Worm (Caenorhabditis elegans) whole organism, L1 larva: ENCODE data around the gene Y53C12A.11.

Source experiments
- Y116A8C.19 ChIP-seq: sonication (generic microtip); optimal IDR thresholded peaks from 2 replicates; lab custom pipeline; 2016; ENCODE audit warnings: missing compliant biosample characterization, missing genetic modification characterization, borderline replicate concordance
- alr-1 ChIP-seq: fragments of 200-800 bp; sonication (Bioruptor generic); optimal IDR thresholded peaks from 2 replicates; lab custom pipeline; 2018; ENCODE audit warnings: borderline replicate concordance, mild to moderate bottlenecking, missing genetic modification characterization, missing compliant biosample characterization
- ama-1 ChIP-seq: fragments of 150-350 bp; optimal IDR thresholded peaks from 2 replicates; lab custom pipeline; 2014
- blmp-1 ChIP-seq: fragments of 150-350 bp; optimal IDR thresholded peaks from 2 replicates; lab custom pipeline; 2014; ENCODE audit warnings: missing biosample characterization, missing genetic modification characterization
- dpl-1 ChIP-seq, 3 experiments: fragments of 150-350 bp in 2 of 3; sonication (generic microtip) in 1 of 3; optimal IDR thresholded peaks; 2 replicates each; lab custom pipeline; 2014 to 2017; ENCODE audit warnings: missing biosample characterization in 3 of 3, missing genetic modification characterization in 3 of 3, missing genetic modification reagents in 3 of 3
- dsc-1 ChIP-seq: sonication (generic microtip); optimal IDR thresholded peaks from 2 replicates; lab custom pipeline; 2016; ENCODE audit warnings: mild to moderate bottlenecking, missing genetic modification characterization, missing compliant biosample characterization
- efl-1 ChIP-seq, 4 experiments: fragments of 150-350 bp; optimal IDR thresholded peaks in 3 of 4; peaks in 1 of 4; 1 replicate in 1 of 4; 2 replicates in 3 of 4; lab custom pipeline; 2014; ENCODE audit warnings: missing biosample characterization in 2 of 4, missing genetic modification characterization in 2 of 4, missing genetic modification reagents in 2 of 4
- efl-3 ChIP-seq: fragments of 200-800 bp; sonication (Bioruptor generic); optimal IDR thresholded peaks from 2 replicates; lab custom pipeline; 2018; ENCODE audit warnings: mild to moderate bottlenecking, missing genetic modification characterization, missing compliant biosample characterization
- egl-13 ChIP-seq: sonication (generic microtip); optimal IDR thresholded peaks from 2 replicates; lab custom pipeline; 2016; ENCODE audit warnings: missing genotype, missing genetic modification reagents, missing genetic modification characterization, missing compliant biosample characterization
- egl-27 ChIP-seq, 2 experiments: fragments of 150-350 bp in 1 of 2; sonication (generic microtip); optimal IDR thresholded peaks; 3 replicates each; lab custom pipeline; 2017 to 2018; ENCODE audit warnings: missing biosample characterization in 2 of 2, missing genetic modification characterization in 2 of 2, missing genetic modification reagents in 2 of 2
- elt-3 ChIP-seq, 6 experiments: fragments of 150-350 bp in 1 of 6; sonication (generic microtip); optimal IDR thresholded peaks; 2 replicates each; lab custom pipeline; 2017 to 2018; ENCODE audit warnings: missing biosample characterization in 6 of 6, missing genetic modification characterization in 6 of 6, inconsistent platforms in 1 of 6
- ets-5 ChIP-seq: fragments of 200-800 bp; sonication (Bioruptor generic); IDR thresholded peaks from 2 replicates; pipeline ENCODE4 v1.3.6; 2022; ENCODE audit warnings: missing genetic modification characterization, missing compliant biosample characterization
- fkh-10 ChIP-seq: sonication (generic microtip); optimal IDR thresholded peaks from 2 replicates; lab custom pipeline; 2017; ENCODE audit warnings: missing biosample characterization, missing genetic modification reagents, missing genetic modification characterization
- fkh-4 ChIP-seq: sonication (generic microtip); optimal IDR thresholded peaks from 2 replicates; lab custom pipeline; 2016; ENCODE audit warnings: missing compliant biosample characterization, missing genetic modification characterization, borderline replicate concordance
- grh-1 ChIP-seq: fragments of 200-800 bp; sonication (Bioruptor generic); IDR thresholded peaks from 2 replicates; pipeline ENCODE4 v1.3.6; 2022; ENCODE audit warnings: missing genetic modification reagents, missing genetic modification characterization, missing compliant biosample characterization
- hlh-17 ChIP-seq: fragments of 200-800 bp; sonication (Bioruptor generic); optimal IDR thresholded peaks from 2 replicates; lab custom pipeline; 2018; ENCODE audit warnings: missing genetic modification characterization, mild to moderate bottlenecking, missing compliant biosample characterization, moderate library complexity, borderline replicate concordance
- hlh-4 ChIP-seq: sonication (generic microtip); optimal IDR thresholded peaks from 2 replicates; lab custom pipeline; 2016; ENCODE audit warnings: mild to moderate bottlenecking, missing genetic modification characterization, missing compliant biosample characterization
- hpl-2 ChIP-seq: fragments of 150-350 bp; optimal IDR thresholded peaks from 2 replicates; lab custom pipeline; 2014; ENCODE audit warnings: missing biosample characterization, missing genetic modification reagents, missing genetic modification characterization
- irx-1 ChIP-seq: sonication (generic microtip); optimal IDR thresholded peaks from 2 replicates; lab custom pipeline; 2016; ENCODE audit warnings: missing genetic modification characterization, missing compliant biosample characterization
- isw-1 ChIP-seq: fragments of 200-800 bp; sonication (Bioruptor generic); IDR thresholded peaks from 2 replicates; pipeline ENCODE4 v1.3.6; 2022; ENCODE audit warnings: missing genetic modification characterization, missing compliant biosample characterization
- jun-1 ChIP-seq: fragments of 150-350 bp; optimal IDR thresholded peaks from 2 replicates; lab custom pipeline; 2014; ENCODE audit warnings: missing biosample characterization, missing genetic modification reagents, missing genetic modification characterization
- lin-13 ChIP-seq: fragments of 150-350 bp; optimal IDR thresholded peaks from 2 replicates; lab custom pipeline; 2014; ENCODE audit warnings: missing biosample characterization, missing genetic modification reagents, missing genetic modification characterization
- lin-14 ChIP-seq: fragments of 200-800 bp; sonication (Bioruptor generic); optimal IDR thresholded peaks from 2 replicates; lab custom pipeline; 2018; ENCODE audit warnings: mild to moderate bottlenecking, missing genetic modification characterization, moderate library complexity, missing compliant biosample characterization
- lin-15B ChIP-seq: fragments of 150-350 bp; sonication (generic microtip); optimal IDR thresholded peaks from 3 replicates; lab custom pipeline; 2014; ENCODE audit warnings: missing biosample characterization, missing genetic modification characterization
- lin-35 ChIP-seq, 2 experiments: fragments of 150-350 bp; optimal IDR thresholded peaks; 2 replicates each; lab custom pipeline; 2014; ENCODE audit warnings: missing biosample characterization in 2 of 2, missing genetic modification characterization in 2 of 2, missing genetic modification reagents in 2 of 2
- lsy-2 ChIP-seq, 2 experiments: fragments of 150-350 bp; optimal IDR thresholded peaks; 2 replicates each; lab custom pipeline; 2014; ENCODE audit warnings: missing biosample characterization in 2 of 2, missing genetic modification characterization in 2 of 2
- mdl-1 ChIP-seq, 2 experiments: fragments of 150-350 bp; optimal IDR thresholded peaks; 2 replicates each; lab custom pipeline; 2014 to 2017; ENCODE audit warnings: missing biosample characterization in 2 of 2, missing genetic modification characterization in 2 of 2, inconsistent platforms in 1 of 2
- mep-1 ChIP-seq: fragments of 150-350 bp; optimal IDR thresholded peaks from 2 replicates; lab custom pipeline; 2014; ENCODE audit warnings: missing biosample characterization, missing genetic modification characterization
- nhr-12 ChIP-seq: sonication (generic microtip); optimal IDR thresholded peaks from 2 replicates; lab custom pipeline; 2017; ENCODE audit warnings: missing biosample characterization, missing genetic modification characterization
- nhr-20 ChIP-seq: sonication (generic microtip); optimal IDR thresholded peaks from 2 replicates; lab custom pipeline; 2016; ENCODE audit warnings: mild to moderate bottlenecking, missing genetic modification characterization, missing compliant biosample characterization
- nhr-71 ChIP-seq: sonication (generic microtip); optimal IDR thresholded peaks from 2 replicates; lab custom pipeline; 2016; ENCODE audit warnings: mild to moderate bottlenecking, missing genetic modification characterization, moderate library complexity, missing compliant biosample characterization
- nhr-85 ChIP-seq: sonication (generic microtip); peaks from one replicate; lab custom pipeline; 2016; ENCODE audit warnings: missing genetic modification characterization, inconsistent platforms, missing compliant biosample characterization
- nhr-90 ChIP-seq: sonication (generic microtip); optimal IDR thresholded peaks from 2 replicates; lab custom pipeline; 2016; ENCODE audit warnings: mild to moderate bottlenecking, missing genetic modification characterization, missing compliant biosample characterization; ENCODE audit not compliant: poor library complexity
- pag-3 ChIP-seq: sonication (generic microtip); optimal IDR thresholded peaks from 2 replicates; lab custom pipeline; 2017; ENCODE audit warnings: missing genetic modification characterization, mild to moderate bottlenecking, missing compliant biosample characterization, antibody characterized with exemption, borderline replicate concordance; ENCODE audit not compliant: insufficient read depth
- pax-3 ChIP-seq: fragments of 200-800 bp; sonication (Bioruptor generic); optimal IDR thresholded peaks from 2 replicates; lab custom pipeline; 2018; ENCODE audit warnings: mild to moderate bottlenecking, missing genetic modification characterization, moderate library complexity, missing compliant biosample characterization
- pqm-1 ChIP-seq: sonication (generic microtip); optimal IDR thresholded peaks from 3 replicates; lab custom pipeline; 2017; ENCODE audit warnings: missing biosample characterization, missing genetic modification characterization
- skn-1 ChIP-seq: fragments of 150-350 bp; optimal IDR thresholded peaks from 2 replicates; lab custom pipeline; 2014; ENCODE audit warnings: missing biosample characterization, missing genetic modification characterization
- snu-23 ChIP-seq: sonication (generic microtip); optimal IDR thresholded peaks from 2 replicates; lab custom pipeline; 2016; ENCODE audit warnings: missing genetic modification characterization, missing compliant biosample characterization
- swsn-7 ChIP-seq: sonication (generic microtip); optimal IDR thresholded peaks from 2 replicates; lab custom pipeline; 2016; ENCODE audit warnings: missing genetic modification characterization, missing compliant biosample characterization
- tbx-2 ChIP-seq: sonication (generic microtip); optimal IDR thresholded peaks from 2 replicates; lab custom pipeline; 2016; ENCODE audit warnings: missing genetic modification characterization, missing compliant biosample characterization
- tlp-1 ChIP-seq: fragments of 150-350 bp; optimal IDR thresholded peaks from 2 replicates; lab custom pipeline; 2014; ENCODE audit warnings: missing biosample characterization, missing genetic modification characterization
- unc-30 ChIP-seq: sonication (generic microtip); optimal IDR thresholded peaks from 2 replicates; lab custom pipeline; 2017; ENCODE audit warnings: missing biosample characterization, missing genetic modification characterization
- unc-62 ChIP-seq: fragments of 150-350 bp; optimal IDR thresholded peaks from 2 replicates; lab custom pipeline; 2014; ENCODE audit warnings: missing biosample characterization, missing genetic modification reagents, missing genetic modification characterization
- unc-86 ChIP-seq: sonication (generic microtip); optimal IDR thresholded peaks from 2 replicates; lab custom pipeline; 2016; ENCODE audit warnings: missing genetic modification characterization, missing compliant biosample characterization
- unc-98 ChIP-seq: fragments of 200-800 bp; sonication (Bioruptor generic); IDR thresholded peaks from 2 replicates; pipeline ENCODE4 v1.3.6; 2022; ENCODE audit warnings: missing genetic modification characterization, missing compliant biosample characterization
- vab-15 ChIP-seq: sonication (generic microtip); optimal IDR thresholded peaks from 2 replicates; lab custom pipeline; 2017; ENCODE audit warnings: missing genotype, mild to moderate bottlenecking, missing genetic modification characterization, missing compliant biosample characterization
- xbp-1 ChIP-seq: sonication (generic microtip); optimal IDR thresholded peaks from 2 replicates; lab custom pipeline; 2016; ENCODE audit warnings: missing genetic modification characterization, missing compliant biosample characterization
- zag-1 ChIP-seq: fragments of 150-350 bp; optimal IDR thresholded peaks from 2 replicates; lab custom pipeline; 2014; ENCODE audit warnings: missing biosample characterization, missing genetic modification characterization
- ztf-11 ChIP-seq, 2 experiments: sonication (generic microtip); optimal IDR thresholded peaks; 2 replicates each; lab custom pipeline; 2016 to 2017; ENCODE audit warnings: missing genetic modification characterization in 2 of 2, missing biosample characterization in 1 of 2, missing compliant biosample characterization in 1 of 2

The Y53C12A.11 gene

DNA sequence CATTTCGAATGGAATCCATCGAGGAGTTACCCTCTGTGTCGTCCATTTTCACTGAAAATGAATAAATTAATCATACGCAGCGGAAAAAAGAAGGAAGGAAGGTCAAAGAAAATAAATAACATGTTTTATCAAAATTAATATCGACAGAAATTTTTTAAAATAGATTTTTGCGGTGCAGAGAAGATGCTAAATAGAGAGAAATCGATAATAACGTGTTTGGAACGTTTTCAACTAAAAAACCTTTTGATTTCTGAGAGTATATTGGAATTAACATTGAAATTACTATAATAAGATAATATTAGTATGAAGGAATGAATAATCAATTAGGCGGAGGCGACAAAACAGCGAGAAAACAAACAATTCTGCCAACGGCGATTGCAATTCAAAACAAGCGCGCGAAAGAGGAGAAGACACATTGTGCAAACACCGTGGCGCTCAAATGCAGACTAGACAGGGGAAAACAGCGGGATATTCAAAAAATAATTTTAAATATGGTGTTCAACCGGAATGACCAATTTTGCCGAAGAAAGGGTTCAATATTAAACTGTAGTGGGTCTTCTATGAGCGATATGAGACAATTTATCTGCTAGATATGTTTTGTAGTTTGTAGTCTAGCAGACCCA, 2.0 kb downstream of the Y53C12A.11 start, which contains the start of gene wee-1.3 (continued):
- TF ChIP-seq nhr-71 (tag; lab: Kevin White, UChicago) = peak; percentile 89
- TF ChIP-seq hlh-17 (GFP tag; lab: Kevin White, UChicago) = no peak
- TF ChIP-seq unc-86 (tag; lab: Kevin White, UChicago) = peak; percentile 72
- TF ChIP-seq hlh-4 (tag; lab: Kevin White, UChicago) = no peak
- peak; percentile 44 for TF ChIP-seq pax-3 (tag; lab: Kevin White, UChicago)
- peak in 1 of 2 experiments; percentile 77 for TF ChIP-seq mdl-1 (tag; optimal IDR thresholded peaks at IDR 0.05; lab: Kevin White, UChicago)
- peak; percentile 97 to 99 for TF ChIP-seq efl-1 (optimal IDR thresholded peaks at IDR 0.05; lab: Kevin White, UChicago)
- peak; percentile 99 to 100 for TF ChIP-seq efl-1 (GFP tag; optimal IDR thresholded peaks at IDR 0.05 in 1 of 2; lab: Kevin White, UChicago)
- TF ChIP-seq nhr-90 (tag; lab: Kevin White, UChicago) = peak; percentile 78
- TF ChIP-seq grh-1 (GFP tag; lab: Robert Waterston, UW) = peak; percentile 62
- no peak for TF ChIP-seq tlp-1 (tag; lab: Kevin White, UChicago)
- peak in 3 of 6 experiments; percentile 49 to 81 (median 66) for TF ChIP-seq elt-3 (tag; optimal IDR thresholded peaks at IDR 0.05; lab: Kevin White, UChicago)
- TF ChIP-seq pag-3 (tag; lab: Kevin White, UChicago) = peak; percentile 1
- peak; percentile 83 for TF ChIP-seq swsn-7 (tag; lab: Kevin White, UChicago)
- no peak for TF ChIP-seq ets-5
- no peak for TF ChIP-seq hpl-2
- no peak for TF ChIP-seq unc-62 (GFP tag; lab: Kevin White, UChicago)
- no peak for TF ChIP-seq unc-98 (GFP tag; lab: Robert Waterston, UW)
- peak; percentile 71 for TF ChIP-seq dsc-1 (tag; lab: Kevin White, UChicago)
- no peak for TF ChIP-seq nhr-12 (tag; lab: Kevin White, UChicago)
- peak; percentile 90 for TF ChIP-seq nhr-85
- no peak for TF ChIP-seq pqm-1
- peak; percentile 61 for TF ChIP-seq irx-1 (tag; lab: Kevin White, UChicago)
- TF ChIP-seq isw-1 = peak; percentile 79
- TF ChIP-seq jun-1 (tag; lab: Kevin White, UChicago) = peak; percentile 78
- TF ChIP-seq egl-27 (tag; optimal IDR thresholded peaks at IDR 0.05; lab: Kevin White, UChicago) = no peak
- no peak for TF ChIP-seq alr-1
- no peak for TF ChIP-seq fkh-4 (tag; lab: Kevin White, UChicago)
- peak; percentile 82 for TF ChIP-seq tbx-2 (tag; lab: Kevin White, UChicago)
- TF ChIP-seq efl-3 (GFP tag; lab: Kevin White, UChicago) = no peak
- TF ChIP-seq vab-15 (tag; lab: Kevin White, UChicago) = peak; percentile 67
- peak; percentile 83 for TF ChIP-seq skn-1 (tag; lab: Kevin White, UChicago)
- peak; percentile 83 for TF ChIP-seq xbp-1
- peak; percentile 62 for TF ChIP-seq egl-13 (tag; lab: Kevin White, UChicago)
- TF ChIP-seq Y116A8C.19 (tag; lab: Kevin White, UChicago) = no peak
- TF ChIP-seq nhr-20 (tag; lab: Kevin White, UChicago) = peak; percentile 88
- peak; percentile 90 for TF ChIP-seq mep-1
- TF ChIP-seq, all 84 proteins: peak for 55

ce11 chrII:9713083-9713482, 5.4 kb downstream of the Y53C12A.11 start:
- no peak for TF ChIP-seq lin-15B (tag; lab: Kevin White, UChicago)
- TF ChIP-seq unc-30 (tag; lab: Kevin White, UChicago) = no peak
- TF ChIP-seq unc-62 (GFP tag; lab: Kevin White, UChicago) = no peak
- peak; percentile 14 to 18 for TF ChIP-seq lsy-2 (tag; optimal IDR thresholded peaks at IDR 0.05; lab: Kevin White, UChicago)
- no peak for TF ChIP-seq unc-86 (tag; lab: Kevin White, UChicago)
- no peak for TF ChIP-seq lin-13 (GFP tag; lab: Kevin White, UChicago)
- peak; percentile 8 for TF ChIP-seq snu-23 (GFP tag; lab: Kevin White, UChicago)
- no peak for TF ChIP-seq blmp-1
- no peak for TF ChIP-seq mdl-1 (tag; optimal IDR thresholded peaks at IDR 0.05; lab: Kevin White, UChicago)
- TF ChIP-seq irx-1 (tag; lab: Kevin White, UChicago) = no peak
- peak; percentile 12 for TF ChIP-seq nhr-71 (tag; lab: Kevin White, UChicago)
- TF ChIP-seq grh-1 (GFP tag; lab: Robert Waterston, UW) = no peak
- no peak for TF ChIP-seq zag-1 (tag; lab: Kevin White, UChicago)
- no peak for TF ChIP-seq ztf-11 (tag; optimal IDR thresholded peaks at IDR 0.05; lab: Kevin White, UChicago)
- no peak for TF ChIP-seq fkh-10 (GFP tag; lab: Kevin White, UChicago)
- TF ChIP-seq lin-35 (GFP tag; optimal IDR thresholded peaks at IDR 0.05; lab: Kevin White, UChicago) = peak in 1 of 2 experiments; percentile 55
- peak in 2 of 3 experiments; percentile 3 to 18 for TF ChIP-seq dpl-1 (GFP tag; optimal IDR thresholded peaks at IDR 0.05; lab: Kevin White, UChicago)
- TF ChIP-seq ama-1 (lab: Kevin White, UChicago) = no peak
- TF ChIP-seq efl-1 (optimal IDR thresholded peaks at IDR 0.05; lab: Kevin White, UChicago) = peak in 1 of 2 experiments; percentile 27
- TF ChIP-seq efl-1 (GFP tag; optimal IDR thresholded peaks at IDR 0.05 in 1 of 2; lab: Kevin White, UChicago) = peak in 1 of 2 experiments; percentile 24
- no peak for TF ChIP-seq lin-14 (GFP tag; lab: Kevin White, UChicago)
- TF ChIP-seq egl-13 (tag; lab: Kevin White, UChicago) = no peak
- TF ChIP-seq, all 84 proteins: peak for 6
